Fruit fly (Drosophila melanogaster) whole organism, embryonic: ENCODE results near the gene Bet1.

Experiments
- Atf3 ChIP-seq: fragments of 200-800 bp; sonication (Bioruptor generic); optimal IDR thresholded peaks from 3 replicates; lab custom pipeline; 2016; ENCODE audit warnings: missing biosample characterization, missing genetic modification characterization
- Bdp1 ChIP-seq: fragments of 200-800 bp; sonication (Bioruptor generic); optimal IDR thresholded peaks from 3 replicates; lab custom pipeline; 2016; ENCODE audit warnings: missing biosample characterization, missing genetic modification characterization
- C15 ChIP-seq: fragments of 200-800 bp; sonication (Bioruptor generic); IDR thresholded peaks from 3 replicates; pipeline ENCODE4 v1.3.6; 2022; ENCODE audit warnings: missing biosample characterization, missing genetic modification characterization
- CG1024 ChIP-seq: fragments of 200-800 bp; sonication (Bioruptor generic); IDR thresholded peaks from 2 replicates; pipeline ENCODE4 v1.3.6; 2022; ENCODE audit warnings: missing biosample characterization, missing genetic modification characterization
- CG10654 ChIP-seq: fragments of 200-800 bp; sonication (Bioruptor generic); optimal IDR thresholded peaks from 2 replicates; lab custom pipeline; 2016; ENCODE audit warnings: missing biosample characterization, missing genetic modification characterization
- CG11723 ChIP-seq: fragments of 200-800 bp; sonication (Bioruptor generic); optimal IDR thresholded peaks from 2 replicates; lab custom pipeline; 2017; ENCODE audit warnings: missing biosample characterization, mild to moderate bottlenecking, missing genetic modification characterization
- CG12391 ChIP-seq: fragments of 200-800 bp; sonication (Bioruptor generic); optimal IDR thresholded peaks from 3 replicates; lab custom pipeline; 2018; ENCODE audit warnings: missing biosample characterization, mild to moderate bottlenecking, missing genetic modification characterization, moderate library complexity
- CG15011 ChIP-seq: fragments of 200-800 bp; sonication (Bioruptor generic); optimal IDR thresholded peaks from 3 replicates; lab custom pipeline; 2018; ENCODE audit warnings: missing biosample characterization, mild to moderate bottlenecking, missing genetic modification characterization
- CG18619 ChIP-seq: fragments of 200-800 bp; sonication (Bioruptor generic); optimal IDR thresholded peaks from 3 replicates; lab custom pipeline; 2017; ENCODE audit warnings: missing biosample characterization, mild to moderate bottlenecking, missing genetic modification characterization
- CG32767 ChIP-seq: fragments of 200-800 bp; sonication (Bioruptor generic); IDR thresholded peaks from 2 replicates; pipeline ENCODE4 v1.3.6; 2022; ENCODE audit warnings: missing biosample characterization, missing genetic modification characterization
- CG6254 ChIP-seq: fragments of 200-800 bp; sonication (Bioruptor generic); optimal IDR thresholded peaks from 3 replicates; lab custom pipeline; 2017; ENCODE audit warnings: mild to moderate bottlenecking, missing biosample characterization, missing genetic modification reagents, missing genetic modification characterization
- CG6683 ChIP-seq: fragments of 200-800 bp; sonication (Bioruptor generic); optimal IDR thresholded peaks from 2 replicates; lab custom pipeline; 2017; ENCODE audit warnings: missing biosample characterization, mild to moderate bottlenecking, missing genetic modification characterization, missing genetic modification reagents
- CG7372 ChIP-seq: fragments of 200-800 bp; sonication (Bioruptor generic); IDR thresholded peaks from 2 replicates; pipeline ENCODE4 v1.3.6; 2022; ENCODE audit warnings: missing biosample characterization, missing genetic modification characterization
- CG8281 ChIP-seq: fragments of 200-800 bp; sonication (Bioruptor generic); optimal IDR thresholded peaks from 2 replicates; lab custom pipeline; 2018; ENCODE audit warnings: missing biosample characterization, mild to moderate bottlenecking, missing genetic modification characterization, moderate library complexity
- D ChIP-seq, 2 experiments: fragments of 200-800 bp in 1 of 2; fragments of >200 bp in 1 of 2; sonication (Bioruptor generic) in 1 of 2; optimal IDR thresholded peaks; 2 replicates in 1 of 2; 3 replicates in 1 of 2; lab custom pipeline; 2017; ENCODE audit warnings: mild to moderate bottlenecking in 1 of 2, missing biosample characterization in 1 of 2, missing genetic modification characterization in 1 of 2, missing genetic modification reagents in 1 of 2
- D19A ChIP-seq: fragments of 200-800 bp; optimal IDR thresholded peaks from 3 replicates; lab custom pipeline; 2019; ENCODE audit warnings: missing biosample characterization, mild to moderate bottlenecking, missing genetic modification characterization, moderate library complexity
- ERR ChIP-seq: fragments of 200-800 bp; sonication (Bioruptor generic); optimal IDR thresholded peaks from 2 replicates; lab custom pipeline; 2016; ENCODE audit warnings: missing biosample characterization, missing genetic modification characterization
- HLHmδ ChIP-seq: fragments of 200-800 bp; sonication (Bioruptor generic); optimal IDR thresholded peaks from 2 replicates; lab custom pipeline; 2018; ENCODE audit warnings: missing biosample characterization, mild to moderate bottlenecking, missing genetic modification characterization, moderate library complexity
- Hsf ChIP-seq: fragments of 200-800 bp; sonication (Bioruptor generic); optimal IDR thresholded peaks from 3 replicates; lab custom pipeline; 2016; ENCODE audit warnings: missing biosample characterization, missing genetic modification characterization
- Lpt ChIP-seq: fragments of >200 bp; optimal IDR thresholded peaks from 2 replicates; lab custom pipeline; 2018; ENCODE audit warnings: missing biosample characterization, missing genetic modification characterization
- Med ChIP-seq: fragments of 200-800 bp; sonication (Bioruptor generic); peaks from one replicate; lab custom pipeline; 2016; ENCODE audit warnings: missing biosample characterization, missing genetic modification characterization, mild to moderate bottlenecking, inconsistent platforms, moderate library complexity
- Oli ChIP-seq: fragments of 200-800 bp; sonication (Bioruptor generic); optimal IDR thresholded peaks from 2 replicates; lab custom pipeline; 2018; ENCODE audit warnings: missing biosample characterization, mild to moderate bottlenecking, missing genetic modification characterization, moderate library complexity
- Opbp ChIP-seq: fragments of 200-800 bp; sonication (Bioruptor generic); IDR thresholded peaks from 3 replicates; pipeline ENCODE4 v1.3.6; 2022; ENCODE audit warnings: missing biosample characterization, missing genetic modification characterization; ENCODE audit not compliant: partially characterized antibody
- Optix ChIP-seq: fragments of 200-800 bp; sonication (Bioruptor generic); IDR thresholded peaks from 3 replicates; pipeline ENCODE4 v1.3.6; 2022; ENCODE audit warnings: missing biosample characterization, missing genetic modification characterization
- Six4 ChIP-seq: fragments of 200-800 bp; sonication (Bioruptor generic); optimal IDR thresholded peaks from 2 replicates; lab custom pipeline; 2016; ENCODE audit warnings: missing biosample characterization, missing genetic modification characterization
- Sox102F ChIP-seq: fragments of 200-800 bp; sonication (Bioruptor generic); optimal IDR thresholded peaks from 2 replicates; lab custom pipeline; 2018; ENCODE audit warnings: missing biosample characterization, mild to moderate bottlenecking, missing genetic modification characterization, moderate library complexity
- ab ChIP-seq: fragments of 200-800 bp; sonication (Bioruptor generic); optimal IDR thresholded peaks from 2 replicates; lab custom pipeline; 2016; ENCODE audit warnings: missing biosample characterization, missing genetic modification characterization
- aop ChIP-seq: fragments of 200-800 bp; sonication (Bioruptor generic); IDR thresholded peaks from 2 replicates; pipeline ENCODE4 v1.3.6; 2022; ENCODE audit warnings: missing biosample characterization, missing genetic modification characterization
- ase ChIP-seq: fragments of 200-800 bp; sonication (Bioruptor generic); IDR thresholded peaks from 3 replicates; pipeline ENCODE4 v1.3.6; 2022; ENCODE audit warnings: missing biosample characterization, missing genetic modification characterization
- bbx ChIP-seq: fragments of 200-800 bp; sonication (Bioruptor generic); IDR thresholded peaks from 2 replicates; pipeline ENCODE4 v1.3.6; 2022; ENCODE audit warnings: missing biosample characterization, missing genetic modification characterization; ENCODE audit not compliant: partially characterized antibody
- dysf ChIP-seq: fragments of 200-800 bp; sonication (Bioruptor generic); IDR thresholded peaks from 3 replicates; pipeline ENCODE4 v1.3.6; 2022; ENCODE audit warnings: missing biosample characterization, missing genetic modification characterization
- exex ChIP-seq: fragments of 200-800 bp; sonication (Bioruptor generic); optimal IDR thresholded peaks from 4 replicates; lab custom pipeline; 2018; ENCODE audit warnings: missing biosample characterization, mild to moderate bottlenecking, missing genetic modification characterization, moderate library complexity
- fd3F ChIP-seq: fragments of 200-800 bp; sonication (Bioruptor generic); optimal IDR thresholded peaks from 2 replicates; lab custom pipeline; 2018; ENCODE audit warnings: missing biosample characterization, mild to moderate bottlenecking, missing genetic modification characterization, moderate library complexity
- fd96Cb ChIP-seq: fragments of 200-800 bp; sonication (Bioruptor generic); optimal IDR thresholded peaks from 2 replicates; lab custom pipeline; 2018; ENCODE audit warnings: missing biosample characterization, mild to moderate bottlenecking, missing genetic modification characterization, moderate library complexity
- hth ChIP-seq: fragments of >200 bp; optimal IDR thresholded peaks from 2 replicates; lab custom pipeline; 2017; ENCODE audit warnings: inconsistent platforms
- ken ChIP-seq: fragments of 200-800 bp; sonication (Bioruptor generic); IDR thresholded peaks from 3 replicates; pipeline ENCODE4 v1.3.6; 2022; ENCODE audit warnings: missing biosample characterization, missing genetic modification characterization
- klu ChIP-seq: fragments of 200-800 bp; sonication (Bioruptor generic); IDR thresholded peaks from 2 replicates; pipeline ENCODE4 v1.3.6; 2022; ENCODE audit warnings: missing biosample characterization, missing genetic modification characterization
- lola ChIP-seq, 3 experiments: fragments of >200 bp in 2 of 3; fragments of 200-800 bp in 1 of 3; sonication (Bioruptor generic) in 1 of 3; optimal IDR thresholded peaks; 2 replicates each; lab custom pipeline; 2017 to 2019; ENCODE audit warnings: missing biosample characterization in 3 of 3, missing genetic modification characterization in 3 of 3, mild to moderate bottlenecking in 1 of 3, moderate library complexity in 1 of 3
- lov ChIP-seq, 2 experiments: fragments of 200-800 bp in 1 of 2; fragments of >200 bp in 1 of 2; sonication (Bioruptor generic) in 1 of 2; IDR thresholded peaks in 1 of 2; optimal IDR thresholded peaks in 1 of 2; 2 replicates in 1 of 2; 3 replicates in 1 of 2; pipeline versions ENCODE4 v1.3.6 to Lab custom; 2017 to 2022; ENCODE audit warnings: missing biosample characterization in 1 of 2, missing genetic modification characterization in 1 of 2
- nerfin-2 ChIP-seq: fragments of 200-800 bp; sonication (Bioruptor generic); IDR thresholded peaks from 2 replicates; pipeline ENCODE4 v1.3.6; 2022; ENCODE audit warnings: missing biosample characterization, missing genetic modification characterization; ENCODE audit not compliant: partially characterized antibody
- oc ChIP-seq: fragments of 200-800 bp; sonication (Bioruptor generic); optimal IDR thresholded peaks from 2 replicates; lab custom pipeline; 2018; ENCODE audit warnings: missing biosample characterization, mild to moderate bottlenecking, missing genetic modification characterization, moderate library complexity
- pho ChIP-seq: fragments of 200-800 bp; sonication (Bioruptor generic); optimal IDR thresholded peaks from 2 replicates; lab custom pipeline; 2016; ENCODE audit warnings: missing biosample characterization, missing genetic modification characterization
- pzg ChIP-seq: fragments of 200-800 bp; sonication (Bioruptor generic); optimal IDR thresholded peaks from 3 replicates; lab custom pipeline; 2018; ENCODE audit warnings: missing biosample characterization, mild to moderate bottlenecking, missing genetic modification characterization, moderate library complexity
- sima ChIP-seq: fragments of 200-800 bp; sonication (Bioruptor generic); optimal IDR thresholded peaks from 2 replicates; lab custom pipeline; 2016; ENCODE audit warnings: missing biosample characterization, missing genetic modification characterization
- sob ChIP-seq: fragments of 200-800 bp; sonication (Bioruptor generic); IDR thresholded peaks from 2 replicates; pipeline ENCODE4 v1.3.6; 2022; ENCODE audit warnings: missing biosample characterization, missing genetic modification characterization
- tap ChIP-seq: fragments of 200-800 bp; optimal IDR thresholded peaks from 3 replicates; lab custom pipeline; 2019; ENCODE audit warnings: missing biosample characterization, mild to moderate bottlenecking, missing genetic modification characterization, moderate library complexity
- toy ChIP-seq: fragments of 200-800 bp; sonication (Bioruptor generic); IDR thresholded peaks from 2 replicates; pipeline ENCODE4 v1.3.6; 2022; ENCODE audit warnings: missing biosample characterization, missing genetic modification characterization
- tx ChIP-seq: fragments of 200-800 bp; sonication (Bioruptor generic); optimal IDR thresholded peaks from 2 replicates; lab custom pipeline; 2016; ENCODE audit warnings: missing biosample characterization, missing genetic modification characterization
- usp ChIP-seq: fragments of >200 bp; optimal IDR thresholded peaks from 2 replicates; lab custom pipeline; 2017; ENCODE audit warnings: missing biosample characterization, missing genetic modification characterization

The Bet1 gene

DNA sequence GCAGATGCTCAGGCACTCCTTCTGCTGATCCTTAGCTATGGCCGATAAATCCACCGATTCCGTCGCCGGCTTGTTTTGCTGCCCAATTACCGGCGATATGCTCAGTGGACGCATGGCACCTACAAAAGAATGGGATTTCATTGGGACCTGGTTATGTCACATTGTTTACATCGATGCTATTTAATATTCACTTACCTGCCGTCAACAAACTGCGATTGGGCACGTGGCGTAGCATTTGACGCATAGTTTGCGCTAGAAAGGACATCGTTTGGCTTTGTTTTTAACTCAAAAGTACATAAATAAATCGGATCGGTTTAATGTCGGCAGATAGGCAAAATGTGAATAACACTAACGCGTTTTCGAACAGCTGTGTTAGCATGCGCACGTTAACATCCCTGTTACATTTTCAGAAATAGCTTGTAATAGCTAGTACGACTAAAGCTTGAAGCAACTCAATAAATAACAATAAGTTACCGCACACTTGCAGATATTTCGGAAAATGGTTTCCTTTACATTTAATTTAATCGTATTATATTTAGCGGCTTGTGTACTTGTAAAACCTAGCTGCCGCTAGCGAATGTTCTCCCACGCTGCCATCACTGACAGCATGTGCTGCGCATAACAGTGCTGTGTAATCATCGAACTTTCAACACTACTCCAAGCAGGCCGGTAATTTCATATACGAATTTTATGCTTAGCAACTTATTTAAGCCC, 6.3 kb upstream of the Bet1 start, which contains the start of the genes mRpL21 and rept (continued):
- no peak for TF ChIP-seq toy
- no peak for TF ChIP-seq CG8281 (tag; lab: Kevin White, UChicago)
- peak; percentile 31 for TF ChIP-seq CG6254
- TF ChIP-seq CG15011 (GFP tag; lab: Kevin White, UChicago) = no peak
- no peak for TF ChIP-seq Atf3
- TF ChIP-seq Sox102F (GFP tag; lab: Kevin White, UChicago) = peak; percentile 5
- no peak for TF ChIP-seq nerfin-2
- no peak for TF ChIP-seq usp (GFP tag; lab: Kevin White, UChicago)
- peak; percentile 63 for TF ChIP-seq pho
- TF ChIP-seq Lpt (GFP tag; lab: Kevin White, UChicago) = no peak
- TF ChIP-seq tx = peak; percentile 50
- no peak for TF ChIP-seq ase (GFP tag; lab: Robert Waterston, UW)
- peak; percentile 32 for TF ChIP-seq fd3F (GFP tag; lab: Kevin White, UChicago)
- peak; percentile 51 for TF ChIP-seq Bdp1 (GFP tag; lab: Kevin White, UChicago)
- TF ChIP-seq CG10654 (GFP tag; lab: Kevin White, UChicago) = peak; percentile 17
- no peak for TF ChIP-seq lov (optimal IDR thresholded peaks at IDR 0.05; lab: Kevin White, UChicago)
- no peak for TF ChIP-seq lov (GFP tag; IDR thresholded peaks at IDR 0.05; lab: Robert Waterston, UW)
- peak; percentile 54; the same call in 1 of the 3 replicates for TF ChIP-seq ken (GFP tag; lab: Robert Waterston, UW)
- TF ChIP-seq CG7372 (GFP tag; lab: Robert Waterston, UW) = peak; percentile 34; the same call in 1 of the 2 replicates
- TF ChIP-seq ab = no peak
- peak; percentile 57 for TF ChIP-seq CG12391 (tag; lab: Kevin White, UChicago)
- TF ChIP-seq dysf = peak; percentile 45; the same call in 2 of the 3 replicates
- peak; percentile 3 for TF ChIP-seq tap
- no peak for TF ChIP-seq fd96Cb (tag; lab: Kevin White, UChicago)
- no peak; the same call in 2 of the 3 replicates for TF ChIP-seq Optix (GFP tag; lab: Robert Waterston, UW)
- TF ChIP-seq oc (tag; lab: Kevin White, UChicago) = no peak
- peak; percentile 96 for TF ChIP-seq Med (GFP tag; lab: Kevin White, UChicago)
- TF ChIP-seq sima (GFP tag; lab: Kevin White, UChicago) = no peak
- no peak for TF ChIP-seq CG32767 (GFP tag; lab: Robert Waterston, UW)
- TF ChIP-seq D19A = no peak
- TF ChIP-seq lola (GFP tag; optimal IDR thresholded peaks at IDR 0.05; lab: Kevin White, UChicago) = peak in 1 of 3 experiments; percentile 35
- TF ChIP-seq klu (GFP tag; lab: Robert Waterston, UW) = peak; percentile 16; the same call in 1 of the 2 replicates
- no peak for TF ChIP-seq hth (lab: Kevin White, UChicago)
- peak; percentile 18 for TF ChIP-seq Six4 (GFP tag; lab: Kevin White, UChicago)
- TF ChIP-seq sob (GFP tag; lab: Robert Waterston, UW) = peak; percentile 60
- no peak for TF ChIP-seq bbx (GFP tag; lab: Robert Waterston, UW)
- peak; percentile 12 for TF ChIP-seq CG11723 (GFP tag; lab: Kevin White, UChicago)
- no peak for TF ChIP-seq HLHmδ (GFP tag; lab: Kevin White, UChicago)
- no peak for TF ChIP-seq CG1024 (GFP tag; lab: Robert Waterston, UW)
- no peak for TF ChIP-seq C15 (GFP tag; lab: Robert Waterston, UW)
- TF ChIP-seq CG18619 (GFP tag; lab: Kevin White, UChicago) = peak; percentile 44
- TF ChIP-seq exex (tag; lab: Kevin White, UChicago) = peak; percentile 8
- TF ChIP-seq aop (GFP tag; lab: Robert Waterston, UW) = no peak
- no peak for TF ChIP-seq CG6683 (GFP tag; lab: Kevin White, UChicago)
- no peak for TF ChIP-seq ERR (GFP tag; lab: Kevin White, UChicago)
- TF ChIP-seq Hsf (GFP tag; lab: Kevin White, UChicago) = peak; percentile 69
- no peak for TF ChIP-seq Opbp (GFP tag; lab: Robert Waterston, UW)
- peak; percentile 10 for TF ChIP-seq Oli (tag; lab: Kevin White, UChicago)
- no peak for TF ChIP-seq D (optimal IDR thresholded peaks at IDR 0.05; lab: Kevin White, UChicago)
- peak; percentile 11 for TF ChIP-seq D (GFP tag; optimal IDR thresholded peaks at IDR 0.05; lab: Kevin White, UChicago)
- TF ChIP-seq pzg = peak; percentile 70
